Fruit fly (Drosophila melanogaster) whole organism, pupa: ENCODE data around the gene Nazo.

Experiments used
- CG34367 ChIP-seq: fragments of 200-800 bp; sonication (Bioruptor generic); optimal IDR thresholded peaks from 2 replicates; lab custom pipeline; 2018; ENCODE audit warnings: missing biosample characterization, mild to moderate bottlenecking, missing genetic modification characterization
- CG4496 ChIP-seq: fragments of 200-800 bp; sonication (Bioruptor generic); IDR thresholded peaks from 3 replicates; pipeline ENCODE4 v1.3.6; 2022; ENCODE audit warnings: missing biosample characterization, missing genetic modification characterization
- CG8301 ChIP-seq: fragments of 200-800 bp; sonication (Bioruptor generic); optimal IDR thresholded peaks from 2 replicates; lab custom pipeline; 2018; ENCODE audit warnings: missing biosample characterization, mild to moderate bottlenecking, missing genetic modification characterization
- CG9948 ChIP-seq: fragments of 200-800 bp; sonication (Bioruptor generic); optimal IDR thresholded peaks from 2 replicates; lab custom pipeline; 2018; ENCODE audit warnings: missing biosample characterization, mild to moderate bottlenecking, missing genetic modification characterization, moderate library complexity
- Snoo ChIP-seq: fragments of 200-800 bp; sonication (Bioruptor generic); optimal IDR thresholded peaks from 3 replicates; lab custom pipeline; 2017; ENCODE audit warnings: missing biosample characterization, mild to moderate bottlenecking, missing genetic modification characterization, inconsistent platforms
- rn ChIP-seq: fragments of 200-800 bp; sonication (Bioruptor generic); IDR thresholded peaks from 2 replicates; pipeline ENCODE4 v1.3.6; 2022; ENCODE audit warnings: missing biosample characterization, missing genetic modification characterization

dm6 chr3R:8336012-8336567 is 48.4 kb downstream of the Nazo start:
- no peak for TF ChIP-seq CG4496
- no peak for TF ChIP-seq Snoo (tag; lab: Kevin White, UChicago)
- no peak for TF ChIP-seq CG9948 (tag; lab: Kevin White, UChicago)
- TF ChIP-seq rn (GFP tag; lab: Robert Waterston, UW), result no peak
- TF ChIP-seq CG8301 (tag; lab: Kevin White, UChicago), result no peak
- no peak for TF ChIP-seq CG34367 (tag; lab: Kevin White, UChicago)
